Worm (Caenorhabditis elegans) whole organism, late embryonic: ENCODE data around the gene gst-37.

ENCODE experiments used
- C08G9.2 ChIP-seq: sonication (generic microtip); optimal IDR thresholded peaks from 2 replicates; lab custom pipeline; 2016; ENCODE audit warnings: mild to moderate bottlenecking, missing genetic modification characterization, moderate library complexity, missing compliant biosample characterization
- C38D4.7 ChIP-seq: fragments of 200-800 bp; sonication (Bioruptor generic); optimal IDR thresholded peaks from 2 replicates; lab custom pipeline; 2018; ENCODE audit warnings: mild to moderate bottlenecking, missing genetic modification characterization, moderate library complexity, missing compliant biosample characterization
- F13H6.1 ChIP-seq: sonication (generic microtip); optimal IDR thresholded peaks from 2 replicates; lab custom pipeline; 2016; ENCODE audit warnings: missing genetic modification characterization, missing compliant biosample characterization
- K02D7.2 ChIP-seq: sonication (generic microtip); optimal IDR thresholded peaks from 2 replicates; lab custom pipeline; 2017; ENCODE audit warnings: mild to moderate bottlenecking, missing genetic modification characterization, missing compliant biosample characterization
- K09A11.1 ChIP-seq: sonication (generic microtip); optimal IDR thresholded peaks from 2 replicates; lab custom pipeline; 2017; ENCODE audit warnings: antibody characterized with exemption, mild to moderate bottlenecking, missing genetic modification characterization, missing compliant biosample characterization; ENCODE audit not compliant: insufficient read depth
- T23F11.4 ChIP-seq: fragments of 200-800 bp; sonication (Bioruptor generic); optimal IDR thresholded peaks from 2 replicates; lab custom pipeline; 2018; ENCODE audit warnings: mild to moderate bottlenecking, missing genetic modification characterization, missing compliant biosample characterization
- ahr-1 ChIP-seq: sonication (generic microtip); optimal IDR thresholded peaks from 2 replicates; lab custom pipeline; 2016; ENCODE audit warnings: missing genetic modification characterization, missing compliant biosample characterization
- ama-1 ChIP-seq: fragments of 150-350 bp; optimal IDR thresholded peaks from 2 replicates; lab custom pipeline; 2014
- ceh-14 ChIP-seq: sonication (generic microtip); optimal IDR thresholded peaks from 2 replicates; lab custom pipeline; 2016; ENCODE audit warnings: missing genotype, missing genetic modification characterization, missing compliant biosample characterization
- ceh-18 ChIP-seq: sonication (generic microtip); optimal IDR thresholded peaks from 2 replicates; lab custom pipeline; 2016; ENCODE audit warnings: missing genetic modification characterization, missing compliant biosample characterization
- ceh-2 ChIP-seq: sonication (generic microtip); optimal IDR thresholded peaks from 2 replicates; lab custom pipeline; 2016; ENCODE audit warnings: missing genotype, missing genetic modification characterization, missing compliant biosample characterization
- ceh-22 ChIP-seq: sonication (generic microtip); optimal IDR thresholded peaks from 2 replicates; lab custom pipeline; 2017; ENCODE audit warnings: missing biosample characterization, missing genetic modification characterization
- ceh-31 ChIP-seq: sonication (generic microtip); optimal IDR thresholded peaks from 2 replicates; lab custom pipeline; 2016; ENCODE audit warnings: missing genetic modification characterization, missing compliant biosample characterization
- ceh-34 ChIP-seq: sonication (generic microtip); optimal IDR thresholded peaks from 2 replicates; lab custom pipeline; 2016; ENCODE audit warnings: mild to moderate bottlenecking, missing genetic modification characterization, missing compliant biosample characterization
- ceh-45 ChIP-seq: fragments of 200-800 bp; sonication (Bioruptor generic); IDR thresholded peaks from 2 replicates; pipeline ENCODE4 v1.3.6; 2022; ENCODE audit warnings: missing genetic modification reagents, missing genetic modification characterization, missing compliant biosample characterization
- ceh-48 ChIP-seq: sonication (generic microtip); optimal IDR thresholded peaks from 2 replicates; lab custom pipeline; 2016; ENCODE audit warnings: missing genetic modification characterization, inconsistent platforms, missing compliant biosample characterization
- ceh-9 ChIP-seq: sonication (generic microtip); optimal IDR thresholded peaks from 2 replicates; lab custom pipeline; 2016; ENCODE audit warnings: mild to moderate bottlenecking, missing genetic modification characterization, inconsistent platforms, missing compliant biosample characterization
- che-1 ChIP-seq: sonication (generic microtip); optimal IDR thresholded peaks from 2 replicates; lab custom pipeline; 2016; ENCODE audit warnings: mild to moderate bottlenecking, missing genetic modification characterization, missing compliant biosample characterization
- dmd-4 ChIP-seq: sonication (generic microtip); optimal IDR thresholded peaks from 2 replicates; lab custom pipeline; 2016; ENCODE audit warnings: borderline replicate concordance, missing genetic modification characterization, missing compliant biosample characterization
- eyg-1 ChIP-seq: sonication (generic microtip); optimal IDR thresholded peaks from 2 replicates; lab custom pipeline; 2016; ENCODE audit warnings: missing genotype, missing genetic modification characterization, missing compliant biosample characterization
- fax-1 ChIP-seq: sonication (generic microtip); optimal IDR thresholded peaks from 2 replicates; lab custom pipeline; 2016; ENCODE audit warnings: missing genotype, missing genetic modification characterization, missing compliant biosample characterization
- hlh-13 ChIP-seq: fragments of 200-800 bp; sonication (Bioruptor generic); optimal IDR thresholded peaks from 2 replicates; lab custom pipeline; 2018; ENCODE audit warnings: mild to moderate bottlenecking, missing genetic modification characterization, missing compliant biosample characterization
- hlh-15 ChIP-seq: sonication (generic microtip); optimal IDR thresholded peaks from 2 replicates; lab custom pipeline; 2016; ENCODE audit warnings: missing genetic modification characterization, missing compliant biosample characterization
- hlh-30 ChIP-seq: sonication (generic microtip); optimal IDR thresholded peaks from 2 replicates; lab custom pipeline; 2017; ENCODE audit warnings: antibody characterized with exemption, missing genetic modification characterization, missing compliant biosample characterization; ENCODE audit not compliant: insufficient read depth
- hlh-6 ChIP-seq: sonication (generic microtip); optimal IDR thresholded peaks from 2 replicates; lab custom pipeline; 2016; ENCODE audit warnings: missing genotype, missing genetic modification characterization, missing compliant biosample characterization
- hlh-8 ChIP-seq: sonication (generic microtip); optimal IDR thresholded peaks from 2 replicates; lab custom pipeline; 2016; ENCODE audit warnings: missing genotype, missing genetic modification characterization, missing compliant biosample characterization
- lim-6 ChIP-seq: sonication (generic microtip); optimal IDR thresholded peaks from 2 replicates; lab custom pipeline; 2016; ENCODE audit warnings: missing genetic modification characterization, missing compliant biosample characterization
- lin-11 ChIP-seq: fragments of 200-800 bp; sonication (Bioruptor generic); optimal IDR thresholded peaks from 2 replicates; lab custom pipeline; 2018; ENCODE audit warnings: mild to moderate bottlenecking, missing genetic modification characterization, missing compliant biosample characterization
- madf-2 ChIP-seq: sonication (generic microtip); optimal IDR thresholded peaks from 2 replicates; lab custom pipeline; 2017; ENCODE audit warnings: missing genetic modification characterization, missing compliant biosample characterization
- mec-3 ChIP-seq: sonication (generic microtip); optimal IDR thresholded peaks from 2 replicates; lab custom pipeline; 2016; ENCODE audit warnings: borderline replicate concordance, missing genetic modification characterization, missing compliant biosample characterization
- nfya-1 ChIP-seq: sonication (generic microtip); optimal IDR thresholded peaks from 2 replicates; lab custom pipeline; 2017; ENCODE audit warnings: missing genetic modification characterization, mild to moderate bottlenecking, missing compliant biosample characterization, antibody characterized with exemption, moderate library complexity
- nhr-11 ChIP-seq: fragments of 150-350 bp; optimal IDR thresholded peaks from 2 replicates; lab custom pipeline; 2014; ENCODE audit warnings: missing biosample characterization, missing genetic modification characterization
- pha-2 ChIP-seq: sonication (generic microtip); optimal IDR thresholded peaks from 2 replicates; lab custom pipeline; 2017; ENCODE audit warnings: mild to moderate bottlenecking, missing genetic modification characterization, missing compliant biosample characterization
- pha-4 ChIP-seq: fragments of 150-350 bp; optimal IDR thresholded peaks from 2 replicates; lab custom pipeline; 2018; ENCODE audit warnings: missing biosample characterization, missing genetic modification reagents, missing genetic modification characterization
- pqm-1 ChIP-seq: sonication (generic microtip); optimal IDR thresholded peaks from 2 replicates; lab custom pipeline; 2016; ENCODE audit warnings: missing genetic modification characterization, missing compliant biosample characterization
- pros-1 ChIP-seq: fragments of 150-350 bp; optimal IDR thresholded peaks from 2 replicates; lab custom pipeline; 2014; ENCODE audit warnings: missing biosample characterization, missing genetic modification reagents, missing genetic modification characterization
- ref-2 ChIP-seq: sonication (generic microtip); optimal IDR thresholded peaks from 2 replicates; lab custom pipeline; 2016; ENCODE audit warnings: missing genetic modification characterization, missing compliant biosample characterization
- rnt-1 ChIP-seq: sonication (generic microtip); optimal IDR thresholded peaks from 2 replicates; lab custom pipeline; 2016; ENCODE audit warnings: missing genetic modification characterization, missing compliant biosample characterization
- sdc-2 ChIP-seq: sonication (generic microtip); optimal IDR thresholded peaks from 2 replicates; lab custom pipeline; 2016; ENCODE audit warnings: missing genotype, missing genetic modification characterization, missing compliant biosample characterization
- sox-4 ChIP-seq: sonication (generic microtip); optimal IDR thresholded peaks from 2 replicates; lab custom pipeline; 2017; ENCODE audit warnings: mild to moderate bottlenecking, missing genetic modification characterization, inconsistent platforms, missing compliant biosample characterization
- tbx-2 ChIP-seq: sonication (generic microtip); optimal IDR thresholded peaks from 2 replicates; lab custom pipeline; 2016; ENCODE audit warnings: missing genetic modification characterization, missing compliant biosample characterization
- tbx-7 ChIP-seq: sonication (generic microtip); optimal IDR thresholded peaks from 2 replicates; lab custom pipeline; 2016; ENCODE audit warnings: missing genotype, missing genetic modification characterization, missing compliant biosample characterization
- ttx-3 ChIP-seq: sonication (generic microtip); optimal IDR thresholded peaks from 2 replicates; lab custom pipeline; 2016; ENCODE audit warnings: missing genetic modification reagents, missing genetic modification characterization, missing compliant biosample characterization
- unc-55 ChIP-seq: sonication (generic microtip); optimal IDR thresholded peaks from 2 replicates; lab custom pipeline; 2017; ENCODE audit warnings: missing biosample characterization, missing genetic modification reagents, missing genetic modification characterization
- zip-5 ChIP-seq: sonication (generic microtip); optimal IDR thresholded peaks from 2 replicates; lab custom pipeline; 2016; ENCODE audit warnings: missing genetic modification characterization, missing compliant biosample characterization
- ztf-16 ChIP-seq: sonication (generic microtip); optimal IDR thresholded peaks from 2 replicates; lab custom pipeline; 2017; ENCODE audit warnings: missing genetic modification characterization, missing compliant biosample characterization

Gene gst-37

ce11 chrV:1871768-1872296 is 49.6 kb upstream of the gst-37 start, which contains the start of the genes T10B5.4 and cct-7 (continued):
- peak; percentile 92 for TF ChIP-seq nfya-1 (tag; lab: Kevin White, UChicago)
- no peak for TF ChIP-seq hlh-13 (GFP tag; lab: Kevin White, UChicago)
- TF ChIP-seq ceh-2 (tag; lab: Kevin White, UChicago): peak; percentile 88
- TF ChIP-seq ceh-22: peak; percentile 17
- TF ChIP-seq ztf-16 (tag; lab: Kevin White, UChicago): no peak
- peak; percentile 55 for TF ChIP-seq pqm-1 (tag; lab: Kevin White, UChicago)
- TF ChIP-seq lim-6 (tag; lab: Kevin White, UChicago): peak; percentile 80
- TF ChIP-seq ahr-1 (tag; lab: Kevin White, UChicago): peak; percentile 33
- TF ChIP-seq sdc-2 (tag; lab: Kevin White, UChicago): no peak
- TF ChIP-seq hlh-30 (tag; lab: Kevin White, UChicago): peak; percentile 81
- TF ChIP-seq fax-1 (tag; lab: Kevin White, UChicago): peak; percentile 10
- TF ChIP-seq ceh-45 (GFP tag; lab: Robert Waterston, UW): no peak
- TF ChIP-seq rnt-1 (tag; lab: Kevin White, UChicago): peak; percentile 80
- no peak for TF ChIP-seq hlh-6 (tag; lab: Kevin White, UChicago)
- no peak for TF ChIP-seq nhr-11 (tag; lab: Kevin White, UChicago)
- no peak for TF ChIP-seq C38D4.7 (GFP tag; lab: Kevin White, UChicago)
- peak; percentile 53 for TF ChIP-seq unc-55 (GFP tag; lab: Kevin White, UChicago)
- TF ChIP-seq lin-11 (tag; lab: Kevin White, UChicago): no peak
- no peak for TF ChIP-seq mec-3 (tag; lab: Kevin White, UChicago)
- TF ChIP-seq ceh-34 (tag; lab: Kevin White, UChicago): peak; percentile 85

ce11 chrV:1874827-1875226 is 46.6 kb upstream of the gst-37 start:
- no peak for TF ChIP-seq ceh-45 (GFP tag; lab: Robert Waterston, UW)
- TF ChIP-seq tbx-7 (tag; lab: Kevin White, UChicago): no peak
- TF ChIP-seq ceh-9 (tag; lab: Kevin White, UChicago): no peak
- TF ChIP-seq T23F11.4 (GFP tag; lab: Kevin White, UChicago): no peak
- no peak for TF ChIP-seq nfya-1 (tag; lab: Kevin White, UChicago)
- no peak for TF ChIP-seq pros-1 (tag; lab: Kevin White, UChicago)
- no peak for TF ChIP-seq zip-5 (tag; lab: Kevin White, UChicago)
- TF ChIP-seq ceh-14: no peak
- no peak for TF ChIP-seq dmd-4 (tag; lab: Kevin White, UChicago)
- no peak for TF ChIP-seq hlh-8 (tag; lab: Kevin White, UChicago)
- TF ChIP-seq C38D4.7 (GFP tag; lab: Kevin White, UChicago): no peak
- no peak for TF ChIP-seq sdc-2 (tag; lab: Kevin White, UChicago)
- no peak for TF ChIP-seq tbx-2 (tag; lab: Kevin White, UChicago)
- no peak for TF ChIP-seq pqm-1 (tag; lab: Kevin White, UChicago)
- TF ChIP-seq, all 69 proteins: peak for 0

- TF ChIP-seq ceh-2 (tag; lab: Kevin White, UChicago) (peak; percentile 24), F13H6.1 (tag; lab: Kevin White, UChicago) (peak; percentile 21), ref-2 (tag; lab: Kevin White, UChicago) (peak; percentile 46), sox-4 (tag; lab: Kevin White, UChicago) (peak; percentile 15), C08G9.2 (tag; lab: Kevin White, UChicago) (peak; percentile 54), tbx-2 (tag; lab: Kevin White, UChicago) (peak; percentile 57), ceh-31 (peak; percentile 64), ceh-14 (no peak), pha-2 (peak; percentile 24), ceh-18 (tag; lab: Kevin White, UChicago) (no peak), C38D4.7 (GFP tag; lab: Kevin White, UChicago) (peak; percentile 48), eyg-1 (tag; lab: Kevin White, UChicago) (no peak), ceh-48 (tag; lab: Kevin White, UChicago) (no peak), ztf-16 (tag; lab: Kevin White, UChicago) (peak; percentile 26), dmd-4 (tag; lab: Kevin White, UChicago) (peak; percentile 20), hlh-6 (tag; lab: Kevin White, UChicago) (no peak), ahr-1 (tag; lab: Kevin White, UChicago) (peak; percentile 11), K02D7.2 (tag; lab: Kevin White, UChicago) (peak; percentile 24), che-1 (tag; lab: Kevin White, UChicago) (no peak), zip-5 (tag; lab: Kevin White, UChicago) (peak; percentile 51), madf-2 (tag; lab: Kevin White, UChicago) (peak; percentile 1), ttx-3 (tag; lab: Kevin White, UChicago) (no peak), hlh-15 (no peak), K09A11.1 (no peak), ama-1 (lab: Kevin White, UChicago) (peak; percentile 77), tbx-7 (tag; lab: Kevin White, UChicago) (peak; percentile 14), pha-4 (tag; lab: Kevin White, UChicago) (no peak)
Measured at ce11 chrV:1875497-1875988, 45.9 kb upstream of the gst-37 start.
